Worm (Caenorhabditis elegans) whole organism, L1 larva: Measurements from ENCODE around the gene str-153.

Experiments used
- aha-1 ChIP-seq: fragments of 150-350 bp; optimal IDR thresholded peaks from 2 replicates; lab custom pipeline; 2014; ENCODE audit warnings: missing biosample characterization, missing genetic modification characterization
- aly-2 ChIP-seq: fragments of 150-350 bp; optimal IDR thresholded peaks from 2 replicates; lab custom pipeline; 2014; ENCODE audit warnings: missing biosample characterization, missing genetic modification characterization
- ama-1 ChIP-seq: fragments of 150-350 bp; optimal IDR thresholded peaks from 2 replicates; lab custom pipeline; 2014
- ces-1 ChIP-seq: fragments of 150-350 bp; optimal IDR thresholded peaks from 2 replicates; lab custom pipeline; 2014; ENCODE audit warnings: missing biosample characterization, missing genetic modification reagents, missing genetic modification characterization
- elt-3 ChIP-seq, 6 experiments: fragments of 150-350 bp in 1 of 6; sonication (generic microtip); optimal IDR thresholded peaks; 2 replicates each; lab custom pipeline; 2017 to 2018; ENCODE audit warnings: missing biosample characterization in 6 of 6, missing genetic modification characterization in 6 of 6, inconsistent platforms in 1 of 6
- fkh-10 ChIP-seq: sonication (generic microtip); optimal IDR thresholded peaks from 2 replicates; lab custom pipeline; 2017; ENCODE audit warnings: missing biosample characterization, missing genetic modification reagents, missing genetic modification characterization
- lin-39 ChIP-seq: fragments of 150-350 bp; optimal IDR thresholded peaks from 2 replicates; lab custom pipeline; 2014; ENCODE audit warnings: missing biosample characterization, missing genetic modification reagents, missing genetic modification characterization
- zag-1 ChIP-seq: fragments of 150-350 bp; optimal IDR thresholded peaks from 2 replicates; lab custom pipeline; 2014; ENCODE audit warnings: missing biosample characterization, missing genetic modification characterization

- no peak for TF ChIP-seq lin-39 (tag; lab: Kevin White, UChicago)
- TF ChIP-seq ama-1: no peak
- no peak for TF ChIP-seq elt-3 (tag; optimal IDR thresholded peaks at IDR 0.05; lab: Kevin White, UChicago)
- TF ChIP-seq zag-1 (tag; lab: Kevin White, UChicago): no peak
- no peak for TF ChIP-seq fkh-10
- TF ChIP-seq ces-1 (GFP tag; lab: Kevin White, UChicago): no peak
- TF ChIP-seq aha-1 (tag; lab: Kevin White, UChicago): no peak
- no peak for TF ChIP-seq aly-2 (tag; lab: Kevin White, UChicago)
These were observed 7.5 kb downstream of the str-153 start, which contains the start of gene Y9C9A.5 for ce11 chrIV:4941681-4942080.
